Worm (Caenorhabditis elegans) whole organism, mixed stage, embryonic: ENCODE data around the gene C45G9.2.
A peak's percentile ranks its signal among the peaks of the same experiment; 100 is the strongest.

Experiments
- M03D4.4 ChIP-seq: sonication (generic microtip); optimal IDR thresholded peaks from 2 replicates; lab custom pipeline; 2017; ENCODE audit warnings: mild to moderate bottlenecking, missing genetic modification characterization, missing compliant biosample characterization
- bed-3 ChIP-seq: fragments of 200-800 bp; sonication (Bioruptor generic); optimal IDR thresholded peaks from 3 replicates; lab custom pipeline; 2018; ENCODE audit warnings: mild to moderate bottlenecking, missing genetic modification characterization, moderate library complexity, missing compliant biosample characterization
- blmp-1 ChIP-seq: fragments of 150-350 bp; optimal IDR thresholded peaks from 2 replicates; lab custom pipeline; 2014; ENCODE audit warnings: missing biosample characterization, missing genetic modification characterization
- ceh-43 ChIP-seq: fragments of 200-800 bp; sonication (Bioruptor generic); optimal IDR thresholded peaks from 2 replicates; lab custom pipeline; 2018; ENCODE audit warnings: mild to moderate bottlenecking, missing genetic modification characterization, moderate library complexity, missing compliant biosample characterization
- ceh-83 ChIP-seq: fragments of 200-800 bp; sonication (Bioruptor generic); optimal IDR thresholded peaks from 2 replicates; lab custom pipeline; 2018; ENCODE audit warnings: mild to moderate bottlenecking, missing genetic modification characterization, missing compliant biosample characterization
- ces-1 ChIP-seq: fragments of 150-350 bp; optimal IDR thresholded peaks from 2 replicates; lab custom pipeline; 2014; ENCODE audit warnings: missing biosample characterization, missing genetic modification reagents, missing genetic modification characterization
- cnd-1 ChIP-seq: fragments of 200-800 bp; sonication (Bioruptor generic); optimal IDR thresholded peaks from 2 replicates; lab custom pipeline; 2018; ENCODE audit warnings: mild to moderate bottlenecking, missing genetic modification characterization, missing compliant biosample characterization
- drap-1 ChIP-seq: fragments of 200-800 bp; sonication (Bioruptor generic); optimal IDR thresholded peaks from 3 replicates; lab custom pipeline; 2018; ENCODE audit warnings: mild to moderate bottlenecking, missing genetic modification characterization, missing compliant biosample characterization
- elt-1 ChIP-seq: sonication (generic microtip); optimal IDR thresholded peaks from 2 replicates; lab custom pipeline; 2017; ENCODE audit warnings: missing genetic modification characterization, mild to moderate bottlenecking, missing compliant biosample characterization, antibody characterized with exemption, moderate library complexity, borderline replicate concordance; ENCODE audit not compliant: insufficient read depth
- elt-3 ChIP-seq: fragments of 150-350 bp; optimal IDR thresholded peaks from 2 replicates; lab custom pipeline; 2014; ENCODE audit warnings: missing biosample characterization, missing genetic modification characterization
- flh-1 ChIP-seq: fragments of 200-800 bp; sonication (Bioruptor generic); optimal IDR thresholded peaks from 2 replicates; lab custom pipeline; 2018; ENCODE audit warnings: mild to moderate bottlenecking, missing genetic modification characterization, moderate library complexity, missing compliant biosample characterization
- lin-13 ChIP-seq: fragments of 150-350 bp; optimal IDR thresholded peaks from 2 replicates; lab custom pipeline; 2014; ENCODE audit warnings: missing biosample characterization, missing genetic modification characterization
- lsy-2 ChIP-seq: fragments of 150-350 bp; optimal IDR thresholded peaks from 2 replicates; lab custom pipeline; 2014; ENCODE audit warnings: missing biosample characterization, missing genetic modification characterization
- mab-5 ChIP-seq: fragments of 150-350 bp; optimal IDR thresholded peaks from 2 replicates; lab custom pipeline; 2014; ENCODE audit warnings: missing biosample characterization, missing genetic modification characterization
- mep-1 ChIP-seq: fragments of 150-350 bp; optimal IDR thresholded peaks from 2 replicates; lab custom pipeline; 2017; ENCODE audit warnings: missing biosample characterization, missing genetic modification reagents, missing genetic modification characterization, inconsistent platforms
- mls-2 ChIP-seq: sonication (generic microtip); optimal IDR thresholded peaks from 2 replicates; lab custom pipeline; 2016; ENCODE audit warnings: mild to moderate bottlenecking, missing genetic modification characterization, moderate library complexity, missing compliant biosample characterization
- nhr-12 ChIP-seq: fragments of 150-350 bp; optimal IDR thresholded peaks from 2 replicates; lab custom pipeline; 2014; ENCODE audit warnings: missing biosample characterization, missing genetic modification characterization
- nhr-2 ChIP-seq: fragments of 150-350 bp; optimal IDR thresholded peaks from 2 replicates; lab custom pipeline; 2014; ENCODE audit warnings: missing biosample characterization, missing genetic modification characterization
- nhr-28 ChIP-seq: fragments of 150-350 bp; optimal IDR thresholded peaks from 2 replicates; lab custom pipeline; 2014; ENCODE audit warnings: missing biosample characterization, missing genetic modification characterization
- nhr-76 ChIP-seq: sonication (generic microtip); optimal IDR thresholded peaks from 2 replicates; lab custom pipeline; 2017; ENCODE audit warnings: missing biosample characterization, missing genetic modification characterization
- pha-4 ChIP-seq: fragments of 150-350 bp; optimal IDR thresholded peaks from 2 replicates; lab custom pipeline; 2018; ENCODE audit warnings: missing biosample characterization, missing genetic modification reagents, missing genetic modification characterization
- sem-2 ChIP-seq: fragments of 200-800 bp; sonication (Bioruptor generic); optimal IDR thresholded peaks from 2 replicates; lab custom pipeline; 2018; ENCODE audit warnings: mild to moderate bottlenecking, missing genetic modification characterization, missing compliant biosample characterization
- snpc-4 ChIP-seq: fragments of 150-350 bp; optimal IDR thresholded peaks from 2 replicates; lab custom pipeline; 2014; ENCODE audit warnings: missing biosample characterization, missing genetic modification characterization
- sptf-1 ChIP-seq: sonication (generic microtip); optimal IDR thresholded peaks from 2 replicates; lab custom pipeline; 2017; ENCODE audit warnings: mild to moderate bottlenecking, missing genetic modification characterization, moderate library complexity, missing compliant biosample characterization
- tbx-8 ChIP-seq: fragments of 200-800 bp; sonication (Bioruptor generic); optimal IDR thresholded peaks from 2 replicates; lab custom pipeline; 2018; ENCODE audit warnings: mild to moderate bottlenecking, missing genetic modification characterization, moderate library complexity, missing compliant biosample characterization
- unc-120 ChIP-seq: sonication (generic microtip); optimal IDR thresholded peaks from 2 replicates; lab custom pipeline; 2017; ENCODE audit warnings: missing genetic modification characterization, missing compliant biosample characterization; ENCODE audit not compliant: poor library complexity, severe bottlenecking
- unc-39 ChIP-seq: fragments of 150-350 bp; optimal IDR thresholded peaks from 2 replicates; lab custom pipeline; 2014; ENCODE audit warnings: missing biosample characterization, missing genetic modification characterization
- unc-62 ChIP-seq: fragments of 150-350 bp; optimal IDR thresholded peaks from 2 replicates; lab custom pipeline; 2014; ENCODE audit warnings: missing biosample characterization, missing genetic modification reagents, missing genetic modification characterization
- ztf-11 ChIP-seq: fragments of 150-350 bp; optimal IDR thresholded peaks from 2 replicates; lab custom pipeline; 2014; ENCODE audit warnings: missing biosample characterization, missing genetic modification characterization

The C45G9.2 gene

DNA sequence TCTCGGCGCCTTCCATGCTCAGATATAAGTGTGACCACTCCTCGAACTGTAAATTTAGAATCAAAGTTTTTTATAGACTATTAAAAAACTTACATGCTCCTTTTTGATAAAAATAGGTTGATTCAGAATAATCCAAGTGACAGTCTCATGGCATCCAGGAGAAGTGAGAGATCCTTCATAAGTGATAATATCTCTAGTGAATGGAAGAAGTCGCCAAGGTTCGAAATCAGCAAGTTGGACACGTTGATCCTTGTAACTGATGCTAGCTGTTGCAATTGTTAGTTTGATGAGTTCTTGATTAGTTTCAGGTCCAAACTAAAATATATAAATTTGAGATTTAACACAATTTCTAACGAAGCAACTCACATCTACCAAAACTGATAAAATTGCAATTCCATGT, 14.4 kb downstream of the C45G9.2 start:
- TF ChIP-seq mep-1 (tag; lab: Kevin White, UChicago) (no peak), blmp-1 (no peak), flh-1 (GFP tag; lab: Kevin White, UChicago) (no peak), unc-39 (tag; lab: Kevin White, UChicago) (no peak), ceh-83 (GFP tag; lab: Kevin White, UChicago) (no peak), lsy-2 (tag; lab: Kevin White, UChicago) (no peak), nhr-2 (tag; lab: Kevin White, UChicago) (no peak), ztf-11 (tag; lab: Kevin White, UChicago) (no peak), pha-4 (tag; lab: Kevin White, UChicago) (no peak), cnd-1 (tag; lab: Kevin White, UChicago) (no peak)
- TF ChIP-seq, all 35 proteins: peak for 0

ce11 chrIII:5085529-5085928, 16.7 kb downstream of the C45G9.2 start, which contains the start of gene cah-1:
cah-1 (minus strand) TSS chrIII:5085629.
- no peak for TF ChIP-seq pha-4 (tag; lab: Kevin White, UChicago)
- peak; percentile 0 for TF ChIP-seq ces-1

ce11 chrIII:5089489-5089888, 20.6 kb downstream of the C45G9.2 start:
- TF ChIP-seq mls-2 (tag; lab: Kevin White, UChicago): no peak
- no peak for TF ChIP-seq unc-120 (tag; lab: Kevin White, UChicago)
- TF ChIP-seq lsy-2 (tag; lab: Kevin White, UChicago): no peak

ce11 chrIII:5092345-5092744, 23.5 kb downstream of the C45G9.2 start:
- no peak for TF ChIP-seq bed-3 (GFP tag; lab: Kevin White, UChicago)
- TF ChIP-seq mep-1 (tag; lab: Kevin White, UChicago): no peak
- TF ChIP-seq drap-1 (GFP tag; lab: Kevin White, UChicago): no peak
- TF ChIP-seq nhr-76: no peak
- TF ChIP-seq mab-5 (tag; lab: Kevin White, UChicago): no peak
- no peak for TF ChIP-seq unc-62 (GFP tag; lab: Kevin White, UChicago)
- no peak for TF ChIP-seq M03D4.4
- TF ChIP-seq snpc-4: no peak
- TF ChIP-seq elt-1 (tag; lab: Kevin White, UChicago): no peak
- no peak for TF ChIP-seq flh-1 (GFP tag; lab: Kevin White, UChicago)
- no peak for TF ChIP-seq cnd-1 (tag; lab: Kevin White, UChicago)

ce11 chrIII:5094506-5094905, 25.6 kb downstream of the C45G9.2 start, which contains the start of gene F54D8.10:
F54D8.10 (plus strand) TSS chrIII:5094806.
- TF ChIP-seq elt-3 (tag; lab: Kevin White, UChicago) (no peak), sptf-1 (tag; lab: Kevin White, UChicago) (no peak), nhr-12 (tag; lab: Kevin White, UChicago) (no peak), unc-39 (tag; lab: Kevin White, UChicago) (no peak), tbx-8 (GFP tag; lab: Kevin White, UChicago) (no peak), mab-5 (tag; lab: Kevin White, UChicago) (no peak), snpc-4 (no peak), pha-4 (tag; lab: Kevin White, UChicago) (no peak)

- TF ChIP-seq elt-1 (tag; lab: Kevin White, UChicago) (no peak), nhr-76 (no peak), nhr-2 (tag; lab: Kevin White, UChicago) (no peak), drap-1 (GFP tag; lab: Kevin White, UChicago) (no peak), ceh-43 (GFP tag; lab: Kevin White, UChicago) (no peak), sem-2 (GFP tag; lab: Kevin White, UChicago) (no peak), ces-1 (no peak), lin-13 (tag; lab: Kevin White, UChicago) (no peak), ztf-11 (tag; lab: Kevin White, UChicago) (no peak), flh-1 (GFP tag; lab: Kevin White, UChicago) (no peak), mab-5 (tag; lab: Kevin White, UChicago) (no peak), nhr-28 (tag; lab: Kevin White, UChicago) (no peak)
Measured at ce11 chrIII:5096741-5097140, 27.9 kb downstream of the C45G9.2 start.
